Fruit fly (Drosophila melanogaster) whole organism, pupa: ENCODE measurements around the gene Fcp3C.

Source experiments
- CG10348 ChIP-seq: fragments of 200-800 bp; sonication (Bioruptor generic); IDR thresholded peaks from 2 replicates; pipeline ENCODE4 v1.3.6; 2022; ENCODE audit warnings: missing biosample characterization, missing genetic modification characterization
- CG12605 ChIP-seq: fragments of 200-800 bp; sonication (Bioruptor generic); IDR thresholded peaks from 2 replicates; pipeline ENCODE4 v1.3.6; 2022; ENCODE audit warnings: missing biosample characterization, missing genetic modification characterization
- CG13204 ChIP-seq: fragments of 200-800 bp; sonication (Bioruptor generic); optimal IDR thresholded peaks from 2 replicates; lab custom pipeline; 2018; ENCODE audit warnings: missing biosample characterization, mild to moderate bottlenecking, missing genetic modification characterization, moderate library complexity
- CG14655 ChIP-seq: fragments of 200-800 bp; sonication (Bioruptor generic); optimal IDR thresholded peaks from 3 replicates; lab custom pipeline; 2017; ENCODE audit warnings: mild to moderate bottlenecking, missing biosample characterization, missing genetic modification reagents, missing genetic modification characterization
- CG15710 ChIP-seq: fragments of 200-800 bp; sonication (Bioruptor generic); optimal IDR thresholded peaks from 2 replicates; lab custom pipeline; 2018; ENCODE audit warnings: missing biosample characterization, mild to moderate bottlenecking, missing genetic modification characterization, moderate library complexity
- CG17806 ChIP-seq: fragments of 200-800 bp; sonication (Bioruptor generic); optimal IDR thresholded peaks from 2 replicates; lab custom pipeline; 2018; ENCODE audit warnings: missing biosample characterization, mild to moderate bottlenecking, missing genetic modification characterization, moderate library complexity
- CG32121 ChIP-seq: fragments of 200-800 bp; sonication (Bioruptor generic); IDR thresholded peaks from 2 replicates; pipeline ENCODE4 v1.3.6; 2022; ENCODE audit warnings: missing biosample characterization, missing genetic modification characterization
- CG34367 ChIP-seq: fragments of 200-800 bp; sonication (Bioruptor generic); optimal IDR thresholded peaks from 2 replicates; lab custom pipeline; 2018; ENCODE audit warnings: missing biosample characterization, mild to moderate bottlenecking, missing genetic modification characterization
- CG4496 ChIP-seq: fragments of 200-800 bp; sonication (Bioruptor generic); IDR thresholded peaks from 3 replicates; pipeline ENCODE4 v1.3.6; 2022; ENCODE audit warnings: missing biosample characterization, missing genetic modification characterization
- CG8159 ChIP-seq: fragments of 200-800 bp; sonication (Bioruptor generic); optimal IDR thresholded peaks from 3 replicates; lab custom pipeline; 2018; ENCODE audit warnings: missing biosample characterization, mild to moderate bottlenecking, missing genetic modification characterization, moderate library complexity
- CG8301 ChIP-seq: fragments of 200-800 bp; sonication (Bioruptor generic); optimal IDR thresholded peaks from 2 replicates; lab custom pipeline; 2018; ENCODE audit warnings: missing biosample characterization, mild to moderate bottlenecking, missing genetic modification characterization
- CG9948 ChIP-seq: fragments of 200-800 bp; sonication (Bioruptor generic); optimal IDR thresholded peaks from 2 replicates; lab custom pipeline; 2018; ENCODE audit warnings: missing biosample characterization, mild to moderate bottlenecking, missing genetic modification characterization, moderate library complexity
- D1 ChIP-seq: fragments of 200-800 bp; sonication (Bioruptor generic); optimal IDR thresholded peaks from 2 replicates; lab custom pipeline; 2018; ENCODE audit warnings: missing biosample characterization, mild to moderate bottlenecking, missing genetic modification characterization, moderate library complexity
- EcR ChIP-seq: fragments of 200-800 bp; sonication (Bioruptor generic); optimal IDR thresholded peaks from 3 replicates; lab custom pipeline; 2019; ENCODE audit warnings: missing biosample characterization, missing genetic modification characterization, mild to moderate bottlenecking, moderate library complexity, missing genetic modification reagents
- Ets98B ChIP-seq: fragments of 200-800 bp; sonication (Bioruptor generic); IDR thresholded peaks from 2 replicates; pipeline ENCODE4 v1.3.6; 2022; ENCODE audit warnings: missing biosample characterization, missing genetic modification characterization
- Pif1A ChIP-seq: fragments of 200-800 bp; sonication (Bioruptor generic); optimal IDR thresholded peaks from 3 replicates; lab custom pipeline; 2016; ENCODE audit warnings: missing biosample characterization, missing genetic modification characterization
- Pif1B ChIP-seq: fragments of 200-800 bp; sonication (Bioruptor generic); optimal IDR thresholded peaks from 3 replicates; lab custom pipeline; 2016; ENCODE audit warnings: missing biosample characterization, missing genetic modification characterization
- Snoo ChIP-seq: fragments of 200-800 bp; sonication (Bioruptor generic); optimal IDR thresholded peaks from 3 replicates; lab custom pipeline; 2017; ENCODE audit warnings: missing biosample characterization, mild to moderate bottlenecking, missing genetic modification characterization, inconsistent platforms
- fd96Ca ChIP-seq: fragments of 200-800 bp; sonication (Bioruptor generic); IDR thresholded peaks from 3 replicates; pipeline ENCODE4 v1.3.6; 2022; ENCODE audit warnings: missing biosample characterization, missing genetic modification characterization
- gl ChIP-seq: fragments of 200-800 bp; sonication (Bioruptor generic); optimal IDR thresholded peaks from 2 replicates; lab custom pipeline; 2018; ENCODE audit warnings: missing biosample characterization, mild to moderate bottlenecking, missing genetic modification characterization
- rn ChIP-seq: fragments of 200-800 bp; sonication (Bioruptor generic); IDR thresholded peaks from 2 replicates; pipeline ENCODE4 v1.3.6; 2022; ENCODE audit warnings: missing biosample characterization, missing genetic modification characterization

The Fcp3C gene

DNA sequence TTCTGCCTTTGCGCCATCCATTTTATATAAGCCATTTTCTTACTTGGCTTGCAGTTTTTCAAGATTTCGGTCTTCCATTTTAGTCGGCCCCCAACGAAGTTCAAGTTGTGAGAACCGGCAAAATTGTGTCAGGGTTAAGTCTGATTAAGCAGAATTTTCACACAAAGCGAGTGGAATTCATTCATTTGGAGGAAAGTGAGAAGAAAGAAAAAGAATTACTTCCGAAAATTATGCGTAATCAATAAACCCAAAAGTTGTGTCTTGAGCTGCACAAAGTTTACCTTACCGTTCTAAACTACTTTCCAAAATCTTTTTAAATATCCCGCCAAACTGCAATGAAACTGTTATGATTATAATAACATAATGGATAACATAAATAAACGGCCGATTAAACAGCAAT is at the start of gene Fcp3C:
Gene Fcp3C, minus strand, starts transcription at position 101 of the 400 bp plus-strand sequence.
- TF ChIP-seq CG15710 (tag; lab: Kevin White, UChicago) = no peak
- TF ChIP-seq Pif1A = no peak
- TF ChIP-seq CG10348 (GFP tag; lab: Robert Waterston, UW) = no peak
- TF ChIP-seq CG13204 (GFP tag; lab: Kevin White, UChicago) = no peak
- no peak for TF ChIP-seq Snoo
- no peak for TF ChIP-seq rn (GFP tag; lab: Robert Waterston, UW)
- TF ChIP-seq CG8159 = no peak
- no peak for TF ChIP-seq Ets98B (GFP tag; lab: Robert Waterston, UW)
- TF ChIP-seq Pif1B (GFP tag; lab: Kevin White, UChicago) = no peak

DNA sequence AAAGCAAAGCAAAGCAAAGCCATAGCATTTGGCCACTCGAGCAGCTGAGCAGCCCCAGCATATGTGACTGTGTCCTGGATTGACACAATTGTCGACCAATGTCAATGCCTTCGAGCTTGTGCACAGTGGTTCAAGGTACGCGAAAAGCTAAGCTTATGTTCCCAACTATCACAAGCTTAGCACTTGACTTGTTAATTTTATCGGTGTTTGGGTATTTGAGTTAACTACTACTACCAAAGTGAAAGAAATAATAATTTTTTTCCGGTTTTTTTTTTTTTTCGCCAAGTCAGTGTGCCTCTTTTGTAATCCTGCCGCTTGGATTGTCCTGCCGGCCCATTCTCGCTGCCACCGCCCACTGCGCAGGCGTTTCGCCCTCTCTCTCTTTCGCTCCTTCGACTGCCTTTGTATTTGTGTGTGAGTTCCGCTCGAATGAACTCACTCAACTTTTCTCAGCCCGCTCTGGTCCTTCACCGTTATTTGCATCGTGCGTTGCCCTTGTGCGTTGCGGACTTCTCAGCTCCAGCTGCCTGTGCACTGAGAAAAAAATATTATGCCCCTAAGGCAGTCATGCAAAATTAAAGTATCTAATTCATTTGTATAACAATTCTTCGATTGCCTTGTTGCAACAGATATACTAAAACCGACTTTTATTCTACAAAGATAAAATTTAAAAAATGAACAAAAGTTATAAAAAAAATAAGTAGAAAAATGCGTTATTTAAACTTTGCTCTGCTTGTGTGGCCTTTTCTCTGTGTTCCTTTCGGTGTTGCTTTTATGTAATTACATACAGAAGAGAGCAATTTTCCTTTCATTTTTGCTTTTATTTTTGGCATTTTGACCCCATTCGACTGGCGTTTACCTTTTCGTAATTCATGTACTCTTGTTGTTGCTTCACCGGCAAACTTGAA is 31.9 kb upstream of the Fcp3C start:
- TF ChIP-seq CG12605 (peak; percentile 55; the same call in 1 of the 2 replicates), EcR (GFP tag; lab: Kevin White, UChicago) (no peak), CG13204 (GFP tag; lab: Kevin White, UChicago) (no peak), fd96Ca (peak; percentile 71; the same call in 2 of the 3 replicates), CG32121 (GFP tag; lab: Robert Waterston, UW) (no peak; the same call in 1 of the 2 replicates), Snoo (no peak), Pif1A (peak; percentile 61), CG10348 (GFP tag; lab: Robert Waterston, UW) (no peak), CG14655 (GFP tag; lab: Kevin White, UChicago) (peak; percentile 22), rn (GFP tag; lab: Robert Waterston, UW) (no peak), Ets98B (GFP tag; lab: Robert Waterston, UW) (peak; percentile 68), CG4496 (GFP tag; lab: Robert Waterston, UW) (peak; percentile 79), CG34367 (peak; percentile 29), CG8159 (peak; percentile 57), CG8301 (tag; lab: Kevin White, UChicago) (peak; percentile 25), D1 (no peak), CG9948 (peak; percentile 35), Pif1B (GFP tag; lab: Kevin White, UChicago) (no peak), gl (no peak), CG15710 (tag; lab: Kevin White, UChicago) (peak; percentile 49), CG17806 (tag; lab: Kevin White, UChicago) (peak; percentile 41)

DNA sequence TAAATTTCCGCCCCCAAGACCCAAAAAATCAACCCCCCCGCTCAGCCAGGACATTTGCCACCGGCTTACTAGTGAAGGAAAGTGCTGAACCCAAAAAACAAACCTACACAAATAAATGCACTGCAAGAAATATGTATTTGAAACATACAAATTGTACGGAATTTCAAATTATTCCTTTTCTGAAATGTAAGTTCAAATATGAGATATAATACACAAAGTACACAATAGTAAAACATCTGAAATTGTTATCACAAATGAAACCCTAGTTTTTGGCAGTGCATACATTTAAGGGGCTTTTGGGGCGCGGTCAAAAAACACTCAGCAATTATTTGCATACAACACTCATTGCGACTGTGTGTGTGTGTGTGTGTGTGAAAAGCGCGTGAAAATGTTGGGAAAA is 19.5 kb upstream of the Fcp3C start:
- TF ChIP-seq CG14655 (GFP tag; lab: Kevin White, UChicago) = no peak
- no peak for TF ChIP-seq CG9948
- no peak for TF ChIP-seq rn (GFP tag; lab: Robert Waterston, UW)
- no peak for TF ChIP-seq CG34367
- no peak for TF ChIP-seq Pif1A

DNA sequence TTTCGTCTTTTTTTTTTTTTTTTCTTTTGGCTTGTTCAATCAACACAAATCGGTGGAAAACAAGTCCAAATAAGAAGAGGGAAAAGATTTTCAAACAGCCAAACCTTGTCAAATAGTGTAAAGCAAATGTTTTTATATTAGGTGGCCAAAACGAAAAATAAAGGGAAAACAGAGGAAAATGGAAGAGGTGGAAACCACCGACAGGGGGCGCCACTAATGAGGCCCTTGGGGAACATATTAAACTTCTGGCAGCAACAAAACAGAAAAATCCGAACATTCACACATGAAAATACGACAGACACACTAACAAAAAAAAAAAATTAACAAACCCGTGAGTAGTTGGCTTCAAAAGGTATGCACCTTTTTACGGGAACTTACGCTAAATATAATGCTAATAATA is 18.0 kb upstream of the Fcp3C start:
- TF ChIP-seq CG32121 (GFP tag; lab: Robert Waterston, UW) (no peak), CG13204 (GFP tag; lab: Kevin White, UChicago) (no peak), D1 (no peak), CG17806 (tag; lab: Kevin White, UChicago) (no peak), CG8159 (no peak), CG12605 (no peak), Snoo (no peak), CG14655 (GFP tag; lab: Kevin White, UChicago) (no peak), CG10348 (GFP tag; lab: Robert Waterston, UW) (no peak), gl (no peak), Pif1B (GFP tag; lab: Kevin White, UChicago) (no peak), CG9948 (no peak), Pif1A (no peak), CG15710 (tag; lab: Kevin White, UChicago) (no peak), CG8301 (tag; lab: Kevin White, UChicago) (no peak), fd96Ca (no peak), Ets98B (GFP tag; lab: Robert Waterston, UW) (no peak)

DNA sequence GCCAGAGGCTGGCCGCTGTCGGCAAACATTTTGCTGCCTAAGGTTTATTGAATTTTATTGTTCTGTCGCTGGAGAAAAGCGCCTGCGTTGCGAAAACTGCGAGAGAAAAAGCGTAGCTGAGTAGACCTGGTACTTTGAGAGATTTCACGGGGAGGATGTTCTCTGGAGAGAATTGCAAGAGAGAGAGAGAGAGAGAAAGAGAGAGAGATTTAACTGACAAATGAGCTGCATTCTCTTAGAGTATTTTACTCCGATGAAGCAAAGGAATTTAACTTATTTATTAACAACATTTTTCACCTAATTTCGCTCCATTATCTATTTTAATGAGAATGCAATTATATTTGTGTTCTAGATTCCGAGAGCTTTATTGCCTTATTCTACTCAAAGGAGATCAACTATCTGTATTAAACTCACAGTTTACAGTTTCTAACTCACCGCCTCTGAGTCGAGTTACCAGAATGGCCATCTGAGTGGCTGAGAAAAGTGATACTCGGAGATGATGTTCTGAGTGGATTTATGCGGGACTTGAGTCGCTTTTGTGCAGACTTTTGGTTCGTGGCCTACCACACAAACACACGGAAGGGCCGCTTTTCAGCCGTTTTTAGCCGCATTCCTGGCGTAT is 16.7 kb upstream of the Fcp3C start:
- no peak for TF ChIP-seq rn (GFP tag; lab: Robert Waterston, UW)
- no peak for TF ChIP-seq EcR (GFP tag; lab: Kevin White, UChicago)
- no peak for TF ChIP-seq Snoo
- no peak for TF ChIP-seq Ets98B (GFP tag; lab: Robert Waterston, UW)
- no peak for TF ChIP-seq CG15710 (tag; lab: Kevin White, UChicago)
- TF ChIP-seq CG4496 (GFP tag; lab: Robert Waterston, UW) = no peak
- no peak for TF ChIP-seq fd96Ca
- no peak for TF ChIP-seq CG9948
- TF ChIP-seq CG8301 (tag; lab: Kevin White, UChicago) = no peak
- TF ChIP-seq CG32121 (GFP tag; lab: Robert Waterston, UW) = no peak
- TF ChIP-seq gl = no peak
- TF ChIP-seq CG13204 (GFP tag; lab: Kevin White, UChicago) = no peak
- TF ChIP-seq Pif1A = no peak
- TF ChIP-seq CG17806 (tag; lab: Kevin White, UChicago) = no peak
- TF ChIP-seq CG10348 (GFP tag; lab: Robert Waterston, UW) = no peak
- no peak for TF ChIP-seq CG8159

DNA sequence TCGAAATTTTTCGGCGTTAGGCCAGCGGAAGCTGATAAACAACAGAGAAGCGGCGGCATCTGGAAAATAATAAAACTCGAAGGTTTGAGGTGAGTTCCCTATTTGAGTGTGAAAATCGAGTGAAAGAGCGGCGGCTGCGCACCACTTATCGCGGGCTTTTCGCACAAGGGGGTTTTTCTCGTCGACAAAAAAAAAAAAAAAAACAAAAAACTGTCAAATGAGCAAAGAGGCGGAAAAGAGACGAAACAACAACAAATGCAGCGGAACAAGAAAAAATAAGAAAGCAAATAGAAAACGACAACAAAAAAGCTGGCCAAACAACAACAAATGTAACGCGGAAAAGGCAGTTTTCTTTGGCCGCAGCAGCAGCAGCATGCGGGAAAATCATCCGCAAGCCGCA is 15.4 kb upstream of the Fcp3C start:
- TF ChIP-seq CG13204 (GFP tag; lab: Kevin White, UChicago) = no peak
- peak; percentile 87 for TF ChIP-seq Ets98B (GFP tag; lab: Robert Waterston, UW)
- TF ChIP-seq D1 = no peak
- TF ChIP-seq CG4496 (GFP tag; lab: Robert Waterston, UW) = peak; percentile 89
- TF ChIP-seq CG34367 = no peak
- no peak for TF ChIP-seq CG10348 (GFP tag; lab: Robert Waterston, UW)
- TF ChIP-seq EcR (GFP tag; lab: Kevin White, UChicago) = no peak
- TF ChIP-seq Pif1A = peak; percentile 67
- no peak for TF ChIP-seq Snoo
- peak; percentile 59 for TF ChIP-seq CG8301 (tag; lab: Kevin White, UChicago)
- TF ChIP-seq CG14655 (GFP tag; lab: Kevin White, UChicago) = peak; percentile 73
- TF ChIP-seq fd96Ca = peak; percentile 78
- no peak for TF ChIP-seq CG15710 (tag; lab: Kevin White, UChicago)
- TF ChIP-seq CG8159 = no peak
- TF ChIP-seq CG9948 = no peak
- no peak for TF ChIP-seq gl
- peak; percentile 94 for TF ChIP-seq CG12605
- peak; percentile 61; the same call in 1 of the 2 replicates for TF ChIP-seq CG32121 (GFP tag; lab: Robert Waterston, UW)
- TF ChIP-seq rn (GFP tag; lab: Robert Waterston, UW) = peak; percentile 64
- TF ChIP-seq CG17806 (tag; lab: Kevin White, UChicago) = no peak
- TF ChIP-seq Pif1B (GFP tag; lab: Kevin White, UChicago) = no peak
